Worm (Caenorhabditis elegans): Measurements from ENCODE around the gene igcm-2.
A peak's percentile ranks its signal among the peaks of the same experiment; 100 is the strongest.

igcm-2 gene

ce11 chrX:6371192-6372116 lies 19.9 kb downstream of the igcm-2 start:
- TF ChIP-seq Y53G8AR.9 (GFP tag; conservative IDR thresholded peaks at IDR 0.05) (no peak), athp-1 (tag; optimal IDR thresholded peaks at IDR 0.05) (peak; percentile 6), nhr-179 (tag; optimal IDR thresholded peaks at IDR 0.05) (peak; percentile 58), cebp-1 (GFP tag; IDR thresholded peaks at IDR 0.05) (no peak), cebp-1 (tag; optimal IDR thresholded peaks at IDR 0.05) (no peak), lsl-1 (GFP tag; optimal IDR thresholded peaks at IDR 0.05) (no peak), F10E7.11 (tag; optimal IDR thresholded peaks at IDR 0.05) (peak; percentile 26), ceh-79 (tag; optimal IDR thresholded peaks at IDR 0.05) (peak; percentile 63), Y53F4B.3 (GFP tag; IDR thresholded peaks at IDR 0.05) (no peak), nfya-2 (GFP tag; IDR thresholded peaks at IDR 0.05) (no peak), Y56A3A.18 (GFP tag; IDR thresholded peaks at IDR 0.05) (no peak; the same call in 1 of the 2 replicates), F39B2.1 (GFP tag; IDR thresholded peaks at IDR 0.05) (no peak), ztf-3 (GFP tag; optimal IDR thresholded peaks at IDR 0.05) (peak; percentile 32), F23B12.7 (tag; optimal IDR thresholded peaks at IDR 0.05; ENCODE audit: insufficient read depth) (peak; percentile 85), tbx-9 (tag; optimal IDR thresholded peaks at IDR 0.05; ENCODE audit: borderline replicate concordance) (peak; percentile 13), snpc-1.3 (tag; optimal IDR thresholded peaks at IDR 0.05; ENCODE audit: insufficient read depth) (peak; percentile 85), F55B11.4 (tag; optimal IDR thresholded peaks at IDR 0.05; ENCODE audit: borderline replicate concordance, insufficient read depth) (no peak), fkh-3 (tag; optimal IDR thresholded peaks at IDR 0.05) (peak; percentile 36), zfh-2 (GFP tag; conservative IDR thresholded peaks at IDR 0.05) (no peak), dpl-1 (GFP tag; optimal IDR thresholded peaks at IDR 0.05) (no peak), nhr-27 (tag; optimal IDR thresholded peaks at IDR 0.05) (no peak), unc-62 (GFP tag; optimal IDR thresholded peaks at IDR 0.05) (no peak), snpc-1.1 (tag; optimal IDR thresholded peaks at IDR 0.05; ENCODE audit: insufficient read depth) (peak; percentile 5), nfyb-1 (GFP tag; IDR thresholded peaks at IDR 0.05) (peak; percentile 88), ccch-3 (GFP tag; optimal IDR thresholded peaks at IDR 0.05) (no peak), hsf-1 (GFP tag; IDR thresholded peaks at IDR 0.05) (no peak), nhr-90 (tag; optimal IDR thresholded peaks at IDR 0.05) (peak; percentile 81), zim-3 (tag; optimal IDR thresholded peaks at IDR 0.05) (peak; percentile 69), tbp1 (GFP tag; optimal IDR thresholded peaks at IDR 0.05) (peak; percentile 97), attf-3 (GFP tag; conservative IDR thresholded peaks at IDR 0.05) (no peak), unc-130 (GFP tag; optimal IDR thresholded peaks at IDR 0.05) (no peak), efl-1 (GFP tag; optimal IDR thresholded peaks at IDR 0.05) (no peak), lsy-27 (tag; optimal IDR thresholded peaks at IDR 0.05; ENCODE audit: borderline replicate concordance, insufficient read depth) (peak; percentile 13), ztf-22 (GFP tag; optimal IDR thresholded peaks at IDR 0.05) (peak; percentile 32), hmg-1.2 (GFP tag; IDR thresholded peaks at IDR 0.05) (peak; percentile 85), akir-1 (GFP tag; optimal IDR thresholded peaks at IDR 0.05) (peak; percentile 9), F52B5.7 (tag; optimal IDR thresholded peaks at IDR 0.05) (no peak), tlf-1 (GFP tag; optimal IDR thresholded peaks at IDR 0.05) (no peak), die-1 (tag; optimal IDR thresholded peaks at IDR 0.05) (peak; percentile 80), F33H1.4 (GFP tag; IDR thresholded peaks at IDR 0.05) (no peak), madf-8 (GFP tag; conservative IDR thresholded peaks at IDR 0.05) (no peak), aptf-2 (GFP tag; conservative IDR thresholded peaks at IDR 0.05) (no peak), ztf-6 (GFP tag; IDR thresholded peaks at IDR 0.05) (no peak), nhr-80 (tag; optimal IDR thresholded peaks at IDR 0.05) (peak; percentile 13), ceh-100 (GFP tag; IDR thresholded peaks at IDR 0.05) (peak; percentile 21; the same call in 1 of the 2 replicates), F49E8.2 (tag; optimal IDR thresholded peaks at IDR 0.05; ENCODE audit: insufficient read depth) (no peak)

All from whole organism, young adult.